Worm (Caenorhabditis elegans) whole organism, mixed stage, embryonic: Measurements from ENCODE around the gene dac-1.

Experiments
- zip-8 ChIP-seq: fragments of 150-350 bp; optimal IDR thresholded peaks from 2 replicates; lab custom pipeline; 2014; ENCODE audit warnings: missing biosample characterization, missing genetic modification characterization
- ztf-11 ChIP-seq: fragments of 150-350 bp; optimal IDR thresholded peaks from 2 replicates; lab custom pipeline; 2014; ENCODE audit warnings: missing biosample characterization, missing genetic modification characterization

DNA sequence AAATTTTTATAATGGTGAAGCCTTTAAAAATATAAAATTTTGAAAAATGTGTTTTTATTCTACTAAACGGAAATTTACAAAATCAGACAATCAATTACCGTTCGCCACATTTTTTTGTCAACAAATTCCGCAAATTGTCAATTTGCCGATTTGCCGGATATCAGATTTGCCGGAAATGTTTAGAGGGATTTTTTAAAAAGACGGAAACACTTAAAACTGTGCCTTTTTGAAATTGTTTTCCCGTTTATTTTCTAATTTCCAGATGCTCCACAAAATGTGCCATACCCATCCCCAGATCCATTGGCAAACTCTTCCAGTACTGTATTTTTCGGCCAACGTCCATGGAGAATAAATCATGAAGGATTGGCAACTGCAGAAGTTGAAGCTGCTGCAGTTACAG is 18.4 kb upstream of the dac-1 start:
- TF ChIP-seq zip-8, result no peak
- no peak for TF ChIP-seq ztf-11 (tag; lab: Kevin White, UChicago)
